Worm (Caenorhabditis elegans): ENCODE data around the gene pepm-1.
A peak's percentile ranks its signal among the peaks of the same experiment; 100 is the strongest.
"Not testable (repeated sequence)": the region's sequence is repeated elsewhere in the genome, so short reads cannot be mapped to it uniquely, and the experiment has no call there.

pepm-1 gene

ce11 chrV:14301076-14301475, 27.8 kb upstream of the pepm-1 start, which contains the start of gene F14D7.6:
Gene F14D7.6 (plus strand): TSS chrV:14301413.
- TF ChIP-seq mel-28 (tag; optimal IDR thresholded peaks at IDR 0.05; ENCODE audit: borderline replicate concordance) (no peak), nhr-80 (tag; optimal IDR thresholded peaks at IDR 0.05) (peak; percentile 21), lin-35 (GFP tag; optimal IDR thresholded peaks at IDR 0.05) (no peak), lin-40 (tag; optimal IDR thresholded peaks at IDR 0.05) (no peak), tbp1 (GFP tag; optimal IDR thresholded peaks at IDR 0.05) (no peak), lin-54 (GFP tag; optimal IDR thresholded peaks at IDR 0.05) (no peak), madf-8 (GFP tag; conservative IDR thresholded peaks at IDR 0.05) (no peak)

- TF ChIP-seq aptf-2 (GFP tag; conservative IDR thresholded peaks at IDR 0.05); ztf-25 (GFP tag; IDR thresholded peaks at IDR 0.05); chd-7 (tag; optimal IDR thresholded peaks at IDR 0.05): not testable (repeated sequence)
Measured at ce11 chrV:14306771-14307170, 22.1 kb upstream of the pepm-1 start, which contains the start of gene spig-4. Gene spig-4 (minus strand): TSS chrV:14306871.

ce11 chrV:14308164-14308563, 20.7 kb upstream of the pepm-1 start, which contains the start of gene spig-5:
Gene spig-5 (plus strand): TSS chrV:14308464.
- not testable (repeated sequence) for TF ChIP-seq dpl-1 (GFP tag; optimal IDR thresholded peaks at IDR 0.05); ccch-3 (GFP tag; optimal IDR thresholded peaks at IDR 0.05); ztf-18 (tag; optimal IDR thresholded peaks at IDR 0.05)

ce11 chrV:14309632-14310031, 19.3 kb upstream of the pepm-1 start, which contains the start of gene F14D7.14:
Gene F14D7.14 (plus strand): TSS chrV:14309932.
- TF ChIP-seq lag-1 (GFP tag; IDR thresholded peaks at IDR 0.05); ztf-3 (GFP tag; optimal IDR thresholded peaks at IDR 0.05); mel-28 (tag; optimal IDR thresholded peaks at IDR 0.05; ENCODE audit: borderline replicate concordance): not testable (repeated sequence)

- TF ChIP-seq ceh-100 (GFP tag; IDR thresholded peaks at IDR 0.05): no peak
- TF ChIP-seq F33H1.4 (GFP tag; IDR thresholded peaks at IDR 0.05): no peak
- TF ChIP-seq K11D2.4 (GFP tag; IDR thresholded peaks at IDR 0.05): no peak
- TF ChIP-seq dpff-1 (tag; optimal IDR thresholded peaks at IDR 0.05): no peak
- TF ChIP-seq F23B12.7 (tag; optimal IDR thresholded peaks at IDR 0.05; ENCODE audit: insufficient read depth): no peak
- no peak for TF ChIP-seq mxl-1 (tag; optimal IDR thresholded peaks at IDR 0.05)
- TF ChIP-seq sea-2 (GFP tag; IDR thresholded peaks at IDR 0.05): no peak
- no peak for TF ChIP-seq hlh-26 (GFP tag; conservative IDR thresholded peaks at IDR 0.05)
- TF ChIP-seq B0336.3 (GFP tag; IDR thresholded peaks at IDR 0.05): no peak
- TF ChIP-seq nhr-90 (tag; optimal IDR thresholded peaks at IDR 0.05): no peak
- TF ChIP-seq snpc-3.4 (tag; optimal IDR thresholded peaks at IDR 0.05): no peak
- no peak for TF ChIP-seq egl-44 (GFP tag; IDR thresholded peaks at IDR 0.05)
- no peak for TF ChIP-seq sdz-38 (tag; optimal IDR thresholded peaks at IDR 0.05)
- no peak for TF ChIP-seq lsl-1 (GFP tag; optimal IDR thresholded peaks at IDR 0.05)
- TF ChIP-seq egrh-3 (GFP tag; IDR thresholded peaks at IDR 0.05): no peak
- no peak for TF ChIP-seq Y67H2A.10 (GFP tag; conservative IDR thresholded peaks at IDR 0.05)
- no peak for TF ChIP-seq fkh-3 (tag; optimal IDR thresholded peaks at IDR 0.05)
- no peak for TF ChIP-seq madf-10 (tag; optimal IDR thresholded peaks at IDR 0.05)
Measured at ce11 chrV:14311115-14311514, 17.8 kb upstream of the pepm-1 start, which contains the start of gene ddn-3. Gene ddn-3 (minus strand): TSS chrV:14311215.
